Worm (Caenorhabditis elegans) whole organism, L4/young adult: ENCODE results near the gene syx-6.
A peak's percentile ranks its signal among the peaks of the same experiment; 100 is the strongest.

Experiments used
- W03F9.2 ChIP-seq: fragments of 150-350 bp; optimal IDR thresholded peaks from 2 replicates; lab custom pipeline; 2014; ENCODE audit warnings: missing biosample characterization, missing genetic modification characterization
- dao-5 ChIP-seq: sonication (generic microtip); optimal IDR thresholded peaks from 2 replicates; lab custom pipeline; 2016; ENCODE audit warnings: missing genotype, missing genetic modification characterization, moderate library complexity, missing compliant biosample characterization
- him-1 ChIP-seq: sonication (generic microtip); optimal IDR thresholded peaks from 2 replicates; lab custom pipeline; 2016; ENCODE audit warnings: missing genotype, missing genetic modification reagents, missing genetic modification characterization, missing compliant biosample characterization

ce11 chrX:3127626-3128142 lies 36.6 kb upstream of the syx-6 start:
- TF ChIP-seq W03F9.2 (peak; percentile 75), him-1 (tag; lab: Kevin White, UChicago) (peak; percentile 94), dao-5 (tag; lab: Kevin White, UChicago) (no peak)
